Worm (Caenorhabditis elegans) whole organism, L4 larva: ENCODE measurements around the gene Y49G5A.1.

Experiments used
- R02D3.7 ChIP-seq: fragments of 150-350 bp; sonication (generic microtip); optimal IDR thresholded peaks from 3 replicates; lab custom pipeline; 2014; ENCODE audit warnings: missing biosample characterization, missing genetic modification characterization
- Y75B8A.6 ChIP-seq: fragments of 200-800 bp; sonication (Bioruptor generic); IDR thresholded peaks from 2 replicates; pipeline ENCODE4 v1.3.6; 2022; ENCODE audit warnings: missing genetic modification reagents, missing genetic modification characterization, missing compliant biosample characterization
- ZK546.5 ChIP-seq, 2 experiments: sonication (generic microtip); optimal IDR thresholded peaks; 2 replicates each; lab custom pipeline; 2017; ENCODE audit warnings: missing biosample characterization in 2 of 2, missing genetic modification characterization in 2 of 2
- aha-1 ChIP-seq: fragments of 150-350 bp; peaks from one replicate; lab custom pipeline; 2014; ENCODE audit warnings: missing biosample characterization, missing genetic modification characterization
- daf-8 ChIP-seq: fragments of 200-800 bp; sonication (Bioruptor generic); IDR thresholded peaks from 2 replicates; pipeline ENCODE4 v1.3.6; 2022; ENCODE audit warnings: missing genetic modification characterization, missing compliant biosample characterization
- gei-8 ChIP-seq: fragments of 200-800 bp; sonication (Bioruptor generic); optimal IDR thresholded peaks from 2 replicates; lab custom pipeline; 2018; ENCODE audit warnings: mild to moderate bottlenecking, missing genetic modification characterization, missing compliant biosample characterization
- hmg-1.1 ChIP-seq: fragments of 200-800 bp; sonication (Bioruptor generic); IDR thresholded peaks from 2 replicates; pipeline ENCODE4 v1.3.6; 2022; ENCODE audit warnings: missing genetic modification reagents, missing genetic modification characterization, missing compliant biosample characterization
- jun-1 ChIP-seq: fragments of 150-350 bp; optimal IDR thresholded peaks from 2 replicates; lab custom pipeline; 2014; ENCODE audit warnings: missing biosample characterization, missing genetic modification reagents, missing genetic modification characterization
- lin-39 ChIP-seq: fragments of 150-350 bp; optimal IDR thresholded peaks from 2 replicates; lab custom pipeline; 2014; ENCODE audit warnings: missing biosample characterization, missing genetic modification reagents, missing genetic modification characterization
- nhr-237 ChIP-seq: sonication (generic microtip); optimal IDR thresholded peaks from 2 replicates; lab custom pipeline; 2017; ENCODE audit warnings: missing biosample characterization, missing genetic modification characterization
- nhr-28 ChIP-seq: fragments of 150-350 bp; optimal IDR thresholded peaks from 2 replicates; lab custom pipeline; 2014; ENCODE audit warnings: missing biosample characterization, missing genetic modification characterization
- nhr-48 ChIP-seq: sonication (generic microtip); optimal IDR thresholded peaks from 2 replicates; lab custom pipeline; 2016; ENCODE audit warnings: mild to moderate bottlenecking, missing genetic modification characterization, missing compliant biosample characterization
- set-16 ChIP-seq: fragments of 200-800 bp; sonication (Bioruptor generic); IDR thresholded peaks from 2 replicates; pipeline ENCODE4 v1.3.6; 2022; ENCODE audit warnings: missing genetic modification reagents, missing genetic modification characterization, missing compliant biosample characterization
- vab-7 ChIP-seq: fragments of 200-800 bp; sonication (Bioruptor generic); IDR thresholded peaks from 2 replicates; pipeline ENCODE4 v1.3.6; 2022; ENCODE audit warnings: missing genetic modification reagents, missing genetic modification characterization, missing compliant biosample characterization
- ztf-7 ChIP-seq: fragments of 150-350 bp; optimal IDR thresholded peaks from 2 replicates; lab custom pipeline; 2014; ENCODE audit warnings: missing biosample characterization, missing genetic modification characterization

Gene Y49G5A.1

ce11 chrV:5239404-5239803 is 47.8 kb downstream of the Y49G5A.1 start, which contains the start of gene C52A10.3:
Gene C52A10.3 (minus strand): TSS chrV:5239504.
- TF ChIP-seq R02D3.7 (tag; lab: Kevin White, UChicago) (no peak), daf-8 (GFP tag; lab: Robert Waterston, UW) (no peak), aha-1 (tag; lab: Kevin White, UChicago) (no peak), Y75B8A.6 (GFP tag; lab: Robert Waterston, UW) (no peak), set-16 (GFP tag; lab: Robert Waterston, UW) (no peak), lin-39 (tag; lab: Kevin White, UChicago) (no peak), ztf-7 (no peak), nhr-48 (no peak), vab-7 (no peak), ZK546.5 (tag; optimal IDR thresholded peaks at IDR 0.05; lab: Kevin White, UChicago) (no peak), hmg-1.1 (GFP tag; lab: Robert Waterston, UW) (no peak), nhr-237 (no peak), jun-1 (tag; lab: Kevin White, UChicago) (no peak)

- TF ChIP-seq gei-8 (no peak), nhr-28 (peak; percentile 69)
Measured at ce11 chrV:5237116-5237515, 50.1 kb downstream of the Y49G5A.1 start, which contains the start of gene cest-35.2. Gene cest-35.2 (minus strand): TSS chrV:5237216.
